Worm (Caenorhabditis elegans) whole organism, L4/young adult: ENCODE data around the gene ZK1073.1.

Experiments used
- W03F9.2 ChIP-seq: fragments of 150-350 bp; optimal IDR thresholded peaks from 2 replicates; lab custom pipeline; 2014; ENCODE audit warnings: missing biosample characterization, missing genetic modification characterization
- dao-5 ChIP-seq: sonication (generic microtip); optimal IDR thresholded peaks from 2 replicates; lab custom pipeline; 2016; ENCODE audit warnings: missing genotype, missing genetic modification characterization, moderate library complexity, missing compliant biosample characterization
- him-1 ChIP-seq: sonication (generic microtip); optimal IDR thresholded peaks from 2 replicates; lab custom pipeline; 2016; ENCODE audit warnings: missing genotype, missing genetic modification reagents, missing genetic modification characterization, missing compliant biosample characterization

DNA sequence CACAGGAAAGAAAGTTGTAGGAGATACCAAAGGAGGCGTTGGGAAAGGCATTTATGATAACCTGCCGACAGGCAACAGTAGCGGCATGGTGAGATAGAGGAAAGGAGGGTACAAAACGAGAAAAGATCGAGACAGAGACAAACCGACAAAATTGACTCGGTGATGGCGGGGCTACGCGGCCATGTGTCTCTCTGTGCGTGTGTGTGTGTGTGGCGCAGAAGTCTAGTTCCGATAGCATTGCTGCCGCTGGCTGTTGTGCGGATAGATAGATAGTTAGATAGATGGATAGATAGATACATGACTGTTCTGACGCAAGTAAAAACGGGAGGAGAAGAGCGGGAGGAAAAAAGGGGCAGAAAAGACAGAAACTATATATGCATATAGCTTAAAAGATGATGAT lies 28.2 kb upstream of the ZK1073.1 start:
- no peak for TF ChIP-seq him-1 (tag; lab: Kevin White, UChicago)
- TF ChIP-seq W03F9.2 (tag; lab: Kevin White, UChicago) = no peak
- no peak for TF ChIP-seq dao-5 (tag; lab: Kevin White, UChicago)
